Fruit fly (Drosophila melanogaster): ENCODE results near the gene Rim.

Rim gene

DNA sequence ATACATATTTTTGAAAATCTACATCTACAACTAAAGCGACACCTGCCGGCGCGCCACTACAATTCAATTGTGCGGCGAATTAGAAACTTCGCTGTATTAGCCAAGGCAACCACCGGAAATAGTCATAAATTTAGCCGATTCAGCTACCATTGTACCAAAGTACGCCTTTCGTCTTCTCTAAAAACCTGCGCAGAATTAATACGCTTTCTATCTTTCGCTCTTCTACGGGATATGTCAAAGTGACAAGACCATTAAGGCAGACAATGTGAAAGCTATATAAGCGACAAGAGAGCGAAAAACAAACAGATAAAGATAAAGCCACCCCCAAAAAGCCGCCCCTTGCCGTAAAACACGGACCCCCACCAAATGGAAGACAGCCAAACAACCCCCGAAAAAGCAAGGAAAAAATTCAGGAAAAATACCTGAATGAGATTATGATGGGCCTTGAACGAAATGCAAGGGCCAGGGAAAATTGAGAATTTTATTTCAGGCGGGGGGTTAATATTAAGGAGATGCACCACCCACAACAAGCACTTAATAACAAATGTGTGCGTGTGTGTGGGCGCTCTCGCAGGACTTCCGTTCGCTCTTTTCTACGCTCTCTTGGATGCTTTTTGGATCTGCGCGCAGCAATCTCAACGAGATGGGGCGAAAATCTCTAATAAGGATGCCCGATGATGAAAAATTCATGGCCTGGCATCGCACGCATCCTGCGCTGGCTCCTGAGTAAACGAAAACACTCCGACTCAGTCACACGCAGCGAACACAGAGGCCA is 2.9 kb upstream of the Rim start, which contains the start of gene cpo (continued):
- TF ChIP-seq CG9932 (GFP tag; IDR thresholded peaks at IDR 0.05) (peak; percentile 66), repo (GFP tag; optimal IDR thresholded peaks at IDR 0.05) (peak; percentile 67), az2 (GFP tag; optimal IDR thresholded peaks at IDR 0.05) (peak; percentile 59), CG8281 (tag; optimal IDR thresholded peaks at IDR 0.05) (peak; percentile 73), CG9609 (GFP tag; optimal IDR thresholded peaks at IDR 0.05) (peak; percentile 88), CG11085 (GFP tag; IDR thresholded peaks at IDR 0.05) (peak; percentile 88), sima (GFP tag; optimal IDR thresholded peaks at IDR 0.05) (peak; percentile 85), CG17385 (GFP tag; optimal IDR thresholded peaks at IDR 0.05) (peak; percentile 84), grau (tag; optimal IDR thresholded peaks at IDR 0.05) (peak; percentile 76), D19B (GFP tag; optimal IDR thresholded peaks at IDR 0.05) (peak; percentile 83), CG10321 (GFP tag; IDR thresholded peaks at IDR 0.05) (peak; percentile 74), Hsf (GFP tag; optimal IDR thresholded peaks at IDR 0.05) (peak; percentile 80), CG11247 (GFP tag; IDR thresholded peaks at IDR 0.05) (peak; percentile 87), CG4282 (GFP tag; optimal IDR thresholded peaks at IDR 0.05) (no peak), Dbx (GFP tag; IDR thresholded peaks at IDR 0.05) (peak; percentile 82), kah (GFP tag; optimal IDR thresholded peaks at IDR 0.05) (peak; percentile 79), Usf (GFP tag; optimal IDR thresholded peaks at IDR 0.05) (peak; percentile 73), Adf1 (GFP tag; IDR thresholded peaks at IDR 0.05) (no peak; the same call in 1 of the 2 replicates), Doc3 (GFP tag; IDR thresholded peaks at IDR 0.05; ENCODE audit: partially characterized antibody) (no peak), CHES-1-like (GFP tag; optimal IDR thresholded peaks at IDR 0.05) (peak; percentile 69), CG10267 (tag; optimal IDR thresholded peaks at IDR 0.05) (peak; percentile 72), HLH4C (GFP tag; IDR thresholded peaks at IDR 0.05; ENCODE audit: partially characterized antibody) (no peak), YL-1 (GFP tag; optimal IDR thresholded peaks at IDR 0.05) (peak; percentile 80), disco-r (GFP tag; optimal IDR thresholded peaks at IDR 0.05) (peak; percentile 73), CG30431 (GFP tag; optimal IDR thresholded peaks at IDR 0.05) (peak; percentile 93), p53 (GFP tag; optimal IDR thresholded peaks at IDR 0.05) (peak; percentile 47), NC2β (GFP tag; optimal IDR thresholded peaks at IDR 0.05) (peak; percentile 79), CG2875 (GFP tag; optimal IDR thresholded peaks at IDR 0.05) (peak; percentile 94), CG8478 (optimal IDR thresholded peaks at IDR 0.05) (no peak), zen2 (GFP tag; IDR thresholded peaks at IDR 0.05; ENCODE audit: partially characterized antibody) (no peak), hb (GFP tag; IDR thresholded peaks at IDR 0.05; ENCODE audit: partially characterized antibody) (no peak), CG34422 (GFP tag; IDR thresholded peaks at IDR 0.05) (peak; percentile 84), Hand (GFP tag; optimal IDR thresholded peaks at IDR 0.05) (peak; percentile 77), Aef1 (GFP tag; IDR thresholded peaks at IDR 0.05) (peak; percentile 58; the same call in 2 of the 3 replicates), nmo (GFP tag; optimal IDR thresholded peaks at IDR 0.05) (peak; percentile 83), CG32772 (GFP tag; IDR thresholded peaks at IDR 0.05) (peak; percentile 76), NfI (GFP tag; optimal IDR thresholded peaks at IDR 0.05) (peak; percentile 98), run (tag; optimal IDR thresholded peaks at IDR 0.05) (peak; percentile 65), inv (GFP tag; IDR thresholded peaks at IDR 0.05; ENCODE audit: partially characterized antibody) (no peak), CG2199 (GFP tag; IDR thresholded peaks at IDR 0.05) (peak; percentile 89; the same call in 2 of the 3 replicates), her (GFP tag; optimal IDR thresholded peaks at IDR 0.05) (peak; percentile 79), CG15601 (tag; optimal IDR thresholded peaks at IDR 0.05) (peak; percentile 86), jigr1 (GFP tag; IDR thresholded peaks at IDR 0.05) (no peak), CG5953 (GFP tag; IDR thresholded peaks at IDR 0.05) (peak; percentile 89), CG17186 (GFP tag; optimal IDR thresholded peaks at IDR 0.05) (peak; percentile 84), Dll (GFP tag; IDR thresholded peaks at IDR 0.05; ENCODE audit: partially characterized antibody) (no peak), MBD-R2 (GFP tag; IDR thresholded peaks at IDR 0.05) (peak; percentile 48; the same call in 1 of the 2 replicates), bigmax (GFP tag; optimal IDR thresholded peaks at IDR 0.05) (peak; percentile 81), H2.0 (GFP tag; IDR thresholded peaks at IDR 0.05) (peak; percentile 87), CG17361 (GFP tag; IDR thresholded peaks at IDR 0.05) (peak; percentile 85)
